Worm (Caenorhabditis elegans): Measurements from ENCODE around the gene C28C12.11.

Gene C28C12.11

DNA sequence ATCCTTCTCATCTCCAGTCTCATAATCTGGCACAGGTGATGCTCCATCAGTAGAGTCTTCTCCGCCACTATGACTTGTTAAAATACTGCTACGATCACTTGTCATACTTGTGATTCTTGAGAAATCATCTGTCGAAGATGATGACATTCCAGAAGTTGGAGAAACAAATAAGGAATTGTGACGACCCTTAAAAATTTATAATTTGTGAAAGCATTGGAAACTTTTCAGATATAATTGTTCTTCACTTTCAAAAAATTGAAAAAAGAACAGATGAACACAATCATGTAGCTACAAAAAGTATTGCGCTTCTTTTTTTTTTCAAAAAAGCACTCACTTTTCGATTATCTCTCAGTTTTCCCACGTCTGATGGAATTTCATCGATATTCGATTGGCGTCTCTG lies 32.2 kb downstream of the C28C12.11 start:
- no peak for TF ChIP-seq unc-62 (GFP tag; optimal IDR thresholded peaks at IDR 0.05)

DNA sequence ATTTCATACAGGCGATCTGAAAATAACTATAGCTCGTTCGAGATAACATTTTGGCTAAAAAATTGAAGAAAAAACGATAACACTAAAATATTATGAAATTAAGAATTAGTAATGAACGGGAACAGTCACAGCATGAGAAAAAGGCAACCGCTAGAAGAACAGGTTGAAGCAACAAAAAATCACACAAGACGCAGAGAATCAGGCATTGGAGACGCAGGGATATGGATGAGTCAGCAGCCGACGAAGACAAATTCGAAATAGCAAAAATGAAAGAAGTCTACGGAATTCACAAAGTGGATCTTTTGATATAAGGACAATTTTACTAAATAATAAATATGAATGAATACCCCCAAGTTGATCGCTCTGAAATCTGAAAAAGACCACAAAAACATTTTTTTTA lies 36.7 kb downstream of the C28C12.11 start, which contains the start of gene tag-77:
Gene tag-77 (minus strand): TSS at position 15 of the 400 bp plus-strand sequence.
- no peak for TF ChIP-seq unc-62 (GFP tag; optimal IDR thresholded peaks at IDR 0.05)

DNA sequence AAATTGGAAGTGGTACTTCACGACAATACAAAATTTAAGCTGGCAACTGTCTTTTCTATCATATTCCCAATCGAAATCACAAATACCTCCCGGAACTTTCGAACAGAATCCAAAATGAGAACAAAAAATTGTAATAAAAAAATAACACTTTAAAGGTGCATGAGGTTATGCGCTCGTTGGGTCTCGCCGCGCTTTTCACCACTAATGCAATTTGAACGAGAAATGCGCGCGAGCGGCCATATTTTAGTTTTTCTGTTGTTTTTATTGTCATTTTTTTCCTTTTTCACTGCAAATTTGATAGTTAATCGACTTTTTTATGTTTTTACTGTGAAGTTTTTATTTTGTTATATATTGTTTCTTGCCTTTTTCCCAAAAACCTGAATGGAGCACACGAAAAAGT lies 37.2 kb downstream of the C28C12.11 start, which contains the start of gene mes-6:
Gene mes-6 (plus strand): TSS at position 229 of the 400 bp plus-strand sequence.
- no peak for TF ChIP-seq unc-62 (GFP tag; optimal IDR thresholded peaks at IDR 0.05)

DNA sequence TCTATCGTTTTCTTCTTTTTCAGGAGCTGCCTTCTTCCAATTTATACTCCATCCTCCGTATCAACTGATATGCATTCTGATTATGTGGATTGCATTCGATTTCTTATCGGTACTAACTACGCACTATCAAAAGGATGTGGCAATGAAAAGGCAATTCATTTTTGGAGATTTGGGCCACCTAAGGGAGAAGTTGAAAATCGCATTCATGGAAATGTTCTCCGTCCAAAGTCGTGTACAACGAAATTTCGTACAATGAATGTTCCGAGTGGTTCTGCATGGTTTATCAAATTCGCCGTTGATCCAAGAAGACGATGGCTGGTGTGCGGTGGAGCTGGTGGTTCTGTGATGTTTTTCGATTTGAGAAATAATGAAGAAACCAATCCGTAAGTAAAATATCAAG lies 38.8 kb downstream of the C28C12.11 start, which contains the start of gene C09G4.4:
Gene C09G4.4 (plus strand): TSS at position 301 of the 400 bp plus-strand sequence.
- no peak for TF ChIP-seq unc-62 (GFP tag; optimal IDR thresholded peaks at IDR 0.05)

DNA sequence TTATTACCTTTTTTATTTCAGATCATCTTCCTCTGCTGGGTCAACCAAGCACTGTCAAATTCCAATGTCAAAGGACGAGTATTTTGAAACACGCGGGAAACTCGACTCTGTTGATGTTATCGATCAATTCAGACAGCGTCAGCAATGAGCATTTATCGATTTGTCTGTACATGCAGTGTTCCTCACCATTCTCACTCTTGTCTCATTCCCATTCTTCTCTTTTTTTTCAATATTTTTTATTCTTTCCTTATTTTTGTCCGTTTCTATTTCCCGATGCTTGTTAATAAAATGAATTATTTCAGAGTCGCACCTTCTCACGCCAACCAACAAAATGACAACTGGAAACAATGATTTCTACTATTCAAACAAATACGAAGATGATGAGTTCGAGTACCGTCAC lies 39.8 kb downstream of the C28C12.11 start, which contains the start of gene cks-1:
Gene cks-1 (plus strand): TSS at position 301 of the 400 bp plus-strand sequence.
- TF ChIP-seq unc-62 (GFP tag; optimal IDR thresholded peaks at IDR 0.05) = no peak

DNA sequence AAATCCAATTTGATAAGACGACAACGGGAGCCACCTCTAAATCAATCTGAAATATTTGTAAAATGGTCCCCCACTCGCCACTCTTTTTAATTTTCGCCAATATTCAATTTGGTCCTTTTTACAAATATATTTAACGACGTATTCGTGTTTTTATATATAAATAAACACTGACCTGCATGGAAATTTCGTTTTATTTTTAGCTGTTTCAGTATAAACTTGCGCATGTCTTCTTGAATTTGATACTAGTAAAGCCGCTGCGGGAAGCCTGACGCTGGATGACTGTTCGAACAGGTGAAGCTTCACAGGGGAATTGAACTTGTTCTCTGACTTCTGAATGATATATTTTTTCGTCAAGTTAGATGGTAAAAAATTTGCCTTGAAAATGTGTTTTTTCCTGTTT lies 40.7 kb downstream of the C28C12.11 start:
- no peak for TF ChIP-seq unc-62 (GFP tag; optimal IDR thresholded peaks at IDR 0.05)

DNA sequence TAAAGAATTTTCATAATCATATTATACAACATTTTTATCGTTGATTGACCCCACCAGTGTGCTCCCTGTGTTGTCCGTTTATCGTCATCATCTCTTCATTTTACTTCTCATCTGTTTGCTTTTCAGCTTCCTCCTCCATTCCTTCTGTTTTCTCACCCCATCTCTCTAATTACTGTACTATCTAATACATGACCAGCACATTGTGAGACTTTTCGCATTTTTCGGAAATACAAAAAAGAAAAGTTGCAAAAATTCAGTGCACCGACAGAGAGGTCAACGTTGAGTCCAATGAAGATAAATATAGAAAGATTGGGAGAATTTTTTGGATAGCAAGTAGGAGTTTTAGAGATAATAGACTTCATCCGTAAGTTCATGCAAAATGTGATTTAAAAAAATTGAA lies 46.1 kb downstream of the C28C12.11 start:
- TF ChIP-seq unc-62 (GFP tag; optimal IDR thresholded peaks at IDR 0.05) = no peak

DNA sequence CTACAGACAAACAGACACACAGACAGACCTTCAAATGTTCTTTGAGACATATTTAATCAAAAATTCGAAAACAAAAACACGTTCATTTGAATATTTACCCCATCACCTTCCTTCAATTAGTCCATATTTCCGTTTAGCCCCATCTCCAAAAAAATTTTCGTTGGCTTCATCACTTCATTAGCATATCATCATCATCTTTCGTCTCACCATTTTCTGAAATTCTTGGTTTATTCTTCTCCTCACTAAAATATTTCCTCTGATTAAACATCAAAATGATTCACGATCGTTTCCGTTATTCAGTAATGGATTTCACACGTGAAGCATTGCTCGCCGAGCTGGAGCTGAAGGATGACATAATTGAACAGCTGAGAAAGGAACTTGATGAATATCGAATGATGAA lies 46.7 kb downstream of the C28C12.11 start, which contains the start of gene pkg-2:
Gene pkg-2 (plus strand): TSS at position 301 of the 400 bp plus-strand sequence.
- TF ChIP-seq unc-62 (GFP tag; optimal IDR thresholded peaks at IDR 0.05) = no peak

DNA sequence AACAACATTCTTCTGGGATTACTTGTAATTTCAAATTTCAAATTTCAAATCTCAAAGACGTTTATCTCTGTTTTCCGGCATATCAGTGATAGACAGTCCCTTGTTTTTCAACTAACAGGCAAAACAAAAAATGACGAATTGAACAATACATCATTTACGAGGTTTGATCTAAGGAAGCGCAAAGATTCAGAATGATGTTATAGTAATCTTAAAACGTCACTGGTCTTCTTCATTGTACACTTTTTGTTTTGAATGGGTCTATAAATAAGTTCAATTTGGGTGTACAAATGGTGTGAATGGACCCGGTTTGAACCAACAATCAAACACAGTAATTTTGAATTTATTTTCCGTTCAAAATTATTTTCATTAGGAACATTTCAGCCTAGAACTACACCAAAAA lies 50.1 kb downstream of the C28C12.11 start:
- TF ChIP-seq unc-62 (GFP tag; optimal IDR thresholded peaks at IDR 0.05) = no peak
